Fruit fly (Drosophila melanogaster): ENCODE measurements around the gene ouib.
A peak's percentile ranks its signal among the peaks of the same experiment; 100 is the strongest.

The ouib gene

DNA sequence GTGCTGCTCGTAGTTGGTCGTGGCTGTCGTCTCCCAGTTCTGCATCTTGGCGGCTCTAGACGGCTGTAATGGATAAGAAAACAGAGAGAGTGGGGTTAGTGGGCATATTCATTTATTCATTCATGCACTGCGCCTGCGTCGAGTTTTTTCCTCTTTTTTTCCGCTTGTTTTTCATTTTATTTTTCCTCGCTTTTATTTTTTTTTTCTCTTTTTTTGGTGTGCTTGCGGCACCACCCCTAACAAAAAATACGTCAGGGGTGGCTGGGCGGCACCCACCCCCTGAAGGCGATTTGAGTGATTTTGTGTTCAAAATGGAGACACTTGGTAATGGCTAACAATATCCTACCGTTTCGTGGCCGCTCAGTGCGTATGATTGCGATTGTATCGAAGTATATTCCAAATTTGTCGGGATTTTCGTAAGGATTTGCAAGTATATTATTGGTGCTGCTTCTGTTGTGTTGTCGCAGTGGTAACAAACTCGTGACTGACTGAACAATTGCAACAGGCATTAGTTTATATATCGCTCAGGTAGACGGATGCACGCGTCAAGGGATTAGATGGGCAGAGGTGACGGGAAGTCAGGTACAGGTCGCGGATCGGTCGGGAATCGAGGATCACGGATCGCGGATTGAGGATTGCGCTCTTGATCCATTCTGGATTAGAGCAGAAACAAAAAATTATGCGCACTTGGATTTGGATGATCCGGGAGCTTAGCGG lies 31.0 kb upstream of the ouib start (continued):
- no peak for TF ChIP-seq mld (GFP tag; IDR thresholded peaks at IDR 0.05; ENCODE audit: partially characterized antibody)
- TF ChIP-seq oc (tag; optimal IDR thresholded peaks at IDR 0.05) = no peak
- peak; percentile 50; the same call in 1 of the 2 replicates for TF ChIP-seq chm (GFP tag; IDR thresholded peaks at IDR 0.05)
- TF ChIP-seq HHEX (GFP tag; optimal IDR thresholded peaks at IDR 0.05) = peak; percentile 32
- TF ChIP-seq CG15514 (GFP tag; optimal IDR thresholded peaks at IDR 0.05) = peak; percentile 70
- no peak for TF ChIP-seq CG17829 (tag; optimal IDR thresholded peaks at IDR 0.05)
- peak; percentile 14; the same call in 1 of the 2 replicates for TF ChIP-seq onecut (GFP tag; IDR thresholded peaks at IDR 0.05)
- peak; percentile 58 for TF ChIP-seq CG15479 (GFP tag; optimal IDR thresholded peaks at IDR 0.05)
- peak; percentile 78 for TF ChIP-seq Atf6 (GFP tag; IDR thresholded peaks at IDR 0.05)
- no peak for TF ChIP-seq E2f1 (GFP tag; IDR thresholded peaks at IDR 0.05)
- no peak for TF ChIP-seq ken (GFP tag; IDR thresholded peaks at IDR 0.05)
- no peak for TF ChIP-seq Mes4 (GFP tag; optimal IDR thresholded peaks at IDR 0.05)
- TF ChIP-seq CG6765 (GFP tag; optimal IDR thresholded peaks at IDR 0.05) = peak; percentile 89
- no peak for TF ChIP-seq CG11085 (GFP tag; IDR thresholded peaks at IDR 0.05)
- peak; percentile 2 for TF ChIP-seq CG15011 (GFP tag; optimal IDR thresholded peaks at IDR 0.05)
- peak; percentile 74 for TF ChIP-seq CrebB (tag; optimal IDR thresholded peaks at IDR 0.05)
- TF ChIP-seq Hr78 (GFP tag; optimal IDR thresholded peaks at IDR 0.05) = no peak
- TF ChIP-seq CHES-1-like (GFP tag; optimal IDR thresholded peaks at IDR 0.05) = no peak
- no peak for TF ChIP-seq CG11696 (GFP tag; IDR thresholded peaks at IDR 0.05)
- TF ChIP-seq MTF-1 (GFP tag; optimal IDR thresholded peaks at IDR 0.05; ENCODE audit: borderline replicate concordance) = peak; percentile 9
- TF ChIP-seq nom (GFP tag; optimal IDR thresholded peaks at IDR 0.05) = peak; percentile 96
- no peak for TF ChIP-seq CG7963 (GFP tag; IDR thresholded peaks at IDR 0.05; ENCODE audit: partially characterized antibody)
- TF ChIP-seq knrl (GFP tag; IDR thresholded peaks at IDR 0.05; ENCODE audit: partially characterized antibody) = no peak
- TF ChIP-seq kay (GFP tag; optimal IDR thresholded peaks at IDR 0.05) = no peak
- peak; percentile 77 for TF ChIP-seq CG6854 (GFP tag; optimal IDR thresholded peaks at IDR 0.05)
- peak; percentile 21 for TF ChIP-seq CG6813 (GFP tag; optimal IDR thresholded peaks at IDR 0.05)
- peak; percentile 45 for TF ChIP-seq CG10543 (GFP tag; optimal IDR thresholded peaks at IDR 0.05)
- no peak for TF ChIP-seq bsh (GFP tag; optimal IDR thresholded peaks at IDR 0.05)
- TF ChIP-seq ewg (GFP tag; optimal IDR thresholded peaks at IDR 0.05) = peak; percentile 68
- TF ChIP-seq gsb (GFP tag; IDR thresholded peaks at IDR 0.05) = no peak
- peak; percentile 56 for TF ChIP-seq Ets65A (GFP tag)
- no peak for TF ChIP-seq Lim3 (GFP tag; IDR thresholded peaks at IDR 0.05)
- no peak for TF ChIP-seq CG30431 (GFP tag; optimal IDR thresholded peaks at IDR 0.05)
- TF ChIP-seq C15 (GFP tag; IDR thresholded peaks at IDR 0.05) = peak; percentile 31; the same call in 1 of the 3 replicates
- 0 out of 2 replicates have a peak, but pooled peaks have one; percentile 17 for TF ChIP-seq sens-2 (GFP tag; IDR thresholded peaks at IDR 0.05)
- peak; percentile 84 for TF ChIP-seq CG17359 (tag; optimal IDR thresholded peaks at IDR 0.05)
- peak; percentile 89 for TF ChIP-seq z (GFP tag; IDR thresholded peaks at IDR 0.05)
- TF ChIP-seq CG15269 (tag; optimal IDR thresholded peaks at IDR 0.05) = no peak
- no peak for TF ChIP-seq sc (optimal IDR thresholded peaks at IDR 0.05)
- TF ChIP-seq sc (GFP tag; optimal IDR thresholded peaks at IDR 0.05) = no peak
- TF ChIP-seq lab (GFP tag; optimal IDR thresholded peaks at IDR 0.05) = peak; percentile 56
- peak; percentile 93 for TF ChIP-seq sqz (GFP tag; optimal IDR thresholded peaks at IDR 0.05)
- TF ChIP-seq CG32532 (GFP tag; IDR thresholded peaks at IDR 0.05) = peak; percentile 74; the same call in 1 of the 2 replicates
- TF ChIP-seq Awh (GFP tag; IDR thresholded peaks at IDR 0.05) = no peak
- no peak for TF ChIP-seq Pdp1 (GFP tag; optimal IDR thresholded peaks at IDR 0.05)
- TF ChIP-seq schlank (tag; optimal IDR thresholded peaks at IDR 0.05) = peak; percentile 55
- peak; percentile 94 for TF ChIP-seq Drgx (GFP tag; IDR thresholded peaks at IDR 0.05)
- no peak for TF ChIP-seq crp (GFP tag; optimal IDR thresholded peaks at IDR 0.05)
